Fruit fly (Drosophila melanogaster): ENCODE results near the gene Tsf2.

The Tsf2 gene

dm6 chr3L:12526433-12527113, 7.0 kb downstream of the Tsf2 start, which contains the start of gene eIF2beta:
Gene eIF2beta, minus strand, starts transcription at chr3L:12526731.
- TF ChIP-seq usp (GFP tag; optimal IDR thresholded peaks at IDR 0.05) (no peak), CG32264 (GFP tag; optimal IDR thresholded peaks at IDR 0.05) (no peak), ey (GFP tag; optimal IDR thresholded peaks at IDR 0.05) (no peak), sv (GFP tag; optimal IDR thresholded peaks at IDR 0.05) (peak; percentile 34), psq (GFP tag; optimal IDR thresholded peaks at IDR 0.05) (no peak), Myc (optimal IDR thresholded peaks at IDR 0.05) (peak; percentile 1), woc (GFP tag; optimal IDR thresholded peaks at IDR 0.05) (peak; percentile 27), OdsH (GFP tag; optimal IDR thresholded peaks at IDR 0.05) (no peak), dmrt93B (GFP tag; optimal IDR thresholded peaks at IDR 0.05) (no peak), rgr (GFP tag; optimal IDR thresholded peaks at IDR 0.05) (no peak), lola (GFP tag; optimal IDR thresholded peaks at IDR 0.05) (no peak), sage (GFP tag; optimal IDR thresholded peaks at IDR 0.05) (peak; percentile 55), tai (GFP tag; optimal IDR thresholded peaks at IDR 0.05) (no peak), br (GFP tag; optimal IDR thresholded peaks at IDR 0.05) (no peak), h (GFP tag; optimal IDR thresholded peaks at IDR 0.05) (peak; percentile 23), CG9705 (GFP tag; optimal IDR thresholded peaks at IDR 0.05) (no peak), Sp1 (GFP tag; optimal IDR thresholded peaks at IDR 0.05) (peak; percentile 4), Dif (GFP tag; optimal IDR thresholded peaks at IDR 0.05; ENCODE audit: partially characterized antibody) (no peak), CrebA (GFP tag; optimal IDR thresholded peaks at IDR 0.05; ENCODE audit: borderline replicate concordance) (no peak), Hr83 (GFP tag; optimal IDR thresholded peaks at IDR 0.05; ENCODE audit: poor library complexity, severe bottlenecking) (no peak), dsf (GFP tag; optimal IDR thresholded peaks at IDR 0.05; ENCODE audit: borderline replicate concordance) (no peak), Hnf4 (GFP tag; optimal IDR thresholded peaks at IDR 0.05) (peak; percentile 20), fru (GFP tag; optimal IDR thresholded peaks at IDR 0.05) (peak; percentile 52), Abd-B (GFP tag; optimal IDR thresholded peaks at IDR 0.05) (no peak), brk (GFP tag; optimal IDR thresholded peaks at IDR 0.05) (no peak), Hr78 (GFP tag; optimal IDR thresholded peaks at IDR 0.05) (no peak), GATAd (GFP tag; optimal IDR thresholded peaks at IDR 0.05) (no peak), Jra (GFP tag; optimal IDR thresholded peaks at IDR 0.05) (no peak), jim (GFP tag; optimal IDR thresholded peaks at IDR 0.05) (no peak), pan (optimal IDR thresholded peaks at IDR 0.05) (no peak), Vsx2 (GFP tag; optimal IDR thresholded peaks at IDR 0.05; ENCODE audit: partially characterized antibody) (no peak), Rel (GFP tag; optimal IDR thresholded peaks at IDR 0.05) (no peak), Rel (tag; optimal IDR thresholded peaks at IDR 0.05) (no peak), Dfd (GFP tag; optimal IDR thresholded peaks at IDR 0.05) (no peak), dl (GFP tag; optimal IDR thresholded peaks at IDR 0.05; ENCODE audit: insufficient read depth in 1 of 2, partially characterized antibody in 2 of 2) (no peak), HLH106 (tag; optimal IDR thresholded peaks at IDR 0.05) (no peak), N (GFP tag; optimal IDR thresholded peaks at IDR 0.05) (no peak)

- TF ChIP-seq dl (GFP tag; optimal IDR thresholded peaks at IDR 0.05; ENCODE audit: insufficient read depth in 1 of 2, partially characterized antibody in 2 of 2) (no peak), CG9705 (GFP tag; optimal IDR thresholded peaks at IDR 0.05) (peak; percentile 97), woc (GFP tag; optimal IDR thresholded peaks at IDR 0.05) (peak; percentile 91), jim (GFP tag; optimal IDR thresholded peaks at IDR 0.05) (peak; percentile 85), Hr83 (GFP tag; optimal IDR thresholded peaks at IDR 0.05; ENCODE audit: poor library complexity, severe bottlenecking) (peak; percentile 90), dsf (GFP tag; optimal IDR thresholded peaks at IDR 0.05; ENCODE audit: borderline replicate concordance) (peak; percentile 95), sage (GFP tag; optimal IDR thresholded peaks at IDR 0.05) (peak; percentile 98), Jra (GFP tag; optimal IDR thresholded peaks at IDR 0.05) (peak; percentile 97), Sp1 (GFP tag; optimal IDR thresholded peaks at IDR 0.05) (peak; percentile 99), br (GFP tag; optimal IDR thresholded peaks at IDR 0.05) (peak; percentile 97), Vsx2 (GFP tag; optimal IDR thresholded peaks at IDR 0.05; ENCODE audit: partially characterized antibody) (no peak), Myc (optimal IDR thresholded peaks at IDR 0.05) (no peak), Abd-B (GFP tag; optimal IDR thresholded peaks at IDR 0.05) (no peak), HLH106 (tag; optimal IDR thresholded peaks at IDR 0.05) (peak; percentile 98), ey (GFP tag; optimal IDR thresholded peaks at IDR 0.05) (peak; percentile 98), OdsH (GFP tag; optimal IDR thresholded peaks at IDR 0.05) (peak; percentile 99), Dfd (GFP tag; optimal IDR thresholded peaks at IDR 0.05) (no peak), fru (GFP tag; optimal IDR thresholded peaks at IDR 0.05) (peak; percentile 97), tai (GFP tag; optimal IDR thresholded peaks at IDR 0.05) (no peak), CG32264 (GFP tag; optimal IDR thresholded peaks at IDR 0.05) (peak; percentile 87), N (GFP tag; optimal IDR thresholded peaks at IDR 0.05) (no peak), Dif (GFP tag; optimal IDR thresholded peaks at IDR 0.05; ENCODE audit: partially characterized antibody) (no peak), h (GFP tag; optimal IDR thresholded peaks at IDR 0.05) (peak; percentile 99), Rel (GFP tag; optimal IDR thresholded peaks at IDR 0.05) (peak; percentile 89), Rel (tag; optimal IDR thresholded peaks at IDR 0.05) (peak; percentile 92), GATAd (GFP tag; optimal IDR thresholded peaks at IDR 0.05) (peak; percentile 91), lola (GFP tag; optimal IDR thresholded peaks at IDR 0.05) (no peak), usp (GFP tag; optimal IDR thresholded peaks at IDR 0.05) (no peak), Hnf4 (GFP tag; optimal IDR thresholded peaks at IDR 0.05) (peak; percentile 98), rgr (GFP tag; optimal IDR thresholded peaks at IDR 0.05) (peak; percentile 99), brk (GFP tag; optimal IDR thresholded peaks at IDR 0.05) (peak; percentile 98), sv (GFP tag; optimal IDR thresholded peaks at IDR 0.05) (peak; percentile 85), psq (GFP tag; optimal IDR thresholded peaks at IDR 0.05) (peak; percentile 97), pan (optimal IDR thresholded peaks at IDR 0.05) (no peak), Hr78 (GFP tag; optimal IDR thresholded peaks at IDR 0.05) (no peak), Mio (GFP tag; optimal IDR thresholded peaks at IDR 0.05) (peak; percentile 84), foxo (GFP tag; optimal IDR thresholded peaks at IDR 0.05) (peak; percentile 89 to 99), CrebA (GFP tag; optimal IDR thresholded peaks at IDR 0.05; ENCODE audit: borderline replicate concordance) (no peak), dmrt93B (GFP tag; optimal IDR thresholded peaks at IDR 0.05) (peak; percentile 96)
Measured at dm6 chr3L:12523941-12524340, 9.6 kb downstream of the Tsf2 start, which contains the start of the genes ver and Gcn5. Gene ver, plus strand, starts transcription at chr3L:12523987. Gene Gcn5, minus strand, starts transcription at chr3L:12524014.
